Fruit fly (Drosophila melanogaster): Measurements from ENCODE around the gene CG15021.

CG15021 gene

DNA sequence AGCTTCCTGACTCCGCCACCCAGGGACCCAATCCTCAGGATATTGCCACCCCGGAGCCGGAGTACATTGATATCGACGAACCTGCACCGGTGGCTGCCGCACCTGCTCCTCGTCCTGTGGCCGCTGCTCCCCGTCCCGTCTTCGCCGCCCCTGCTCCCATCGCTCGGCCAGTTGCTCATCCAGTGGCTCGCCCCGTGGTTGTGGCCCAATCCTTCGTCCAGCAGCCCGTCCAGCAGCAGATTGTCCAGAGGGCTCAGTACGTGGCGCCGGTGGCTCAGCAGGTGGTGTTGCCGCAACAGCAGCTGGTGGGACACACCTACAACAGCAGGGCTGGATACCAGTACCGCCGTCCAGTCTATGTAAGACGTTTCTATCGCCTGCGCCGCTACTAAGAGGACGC, 10.7 kb downstream of the CG15021 start:
- TF ChIP-seq Med (GFP tag) (peak; percentile 74), CG11456 (GFP tag; IDR thresholded peaks at IDR 0.05) (0 out of 3 replicates have a peak, but pooled peaks have one; percentile 60), NC2α (GFP tag; optimal IDR thresholded peaks at IDR 0.05) (no peak), Ets65A (GFP tag) (peak; percentile 45), CG9727 (GFP tag; optimal IDR thresholded peaks at IDR 0.05) (no peak), CG16779 (GFP tag; IDR thresholded peaks at IDR 0.05) (0 out of 2 replicates have a peak, but pooled peaks have one; percentile 11), Dfd (GFP tag; optimal IDR thresholded peaks at IDR 0.05) (no peak), Ets97D (GFP tag; optimal IDR thresholded peaks at IDR 0.05) (no peak), jing (GFP tag; optimal IDR thresholded peaks at IDR 0.05) (no peak), Oli (tag; optimal IDR thresholded peaks at IDR 0.05) (no peak), CG7963 (GFP tag; IDR thresholded peaks at IDR 0.05; ENCODE audit: partially characterized antibody) (no peak), tio (GFP tag; optimal IDR thresholded peaks at IDR 0.05) (no peak), al (GFP tag; IDR thresholded peaks at IDR 0.05) (0 out of 2 replicates have a peak, but pooled peaks have one; percentile 11), Sox100B (GFP tag; optimal IDR thresholded peaks at IDR 0.05) (no peak), CG32532 (GFP tag; IDR thresholded peaks at IDR 0.05) (0 out of 2 replicates have a peak, but pooled peaks have one; percentile 30), CG10979 (tag; optimal IDR thresholded peaks at IDR 0.05) (no peak)

DNA sequence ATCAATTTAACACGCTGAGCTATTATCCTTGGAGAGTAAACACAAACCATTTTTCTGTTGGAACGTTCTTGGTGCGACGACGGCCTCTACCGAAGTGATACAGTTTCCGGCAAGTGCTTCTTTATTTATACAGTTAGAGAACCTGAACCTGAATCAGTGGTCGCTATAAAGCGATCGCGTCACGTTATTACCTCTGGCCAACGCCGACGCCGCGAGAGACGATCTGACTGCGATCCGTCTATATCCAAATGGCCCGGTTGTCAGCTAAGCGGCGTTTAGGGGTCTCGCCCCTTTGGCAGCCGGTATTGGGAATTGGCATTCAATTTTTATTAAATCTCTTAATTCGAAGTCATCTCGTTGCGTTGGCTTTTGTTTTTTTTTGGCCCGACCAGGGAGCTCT, 21.5 kb downstream of the CG15021 start, which contains the start of gene CG11345:
CG11345 (minus strand) TSS at position 101 of the 400 bp plus-strand sequence.
- no peak for TF ChIP-seq sqz (GFP tag; optimal IDR thresholded peaks at IDR 0.05)
- peak; percentile 9 for TF ChIP-seq sens (GFP tag)
- TF ChIP-seq CG13894 (tag; optimal IDR thresholded peaks at IDR 0.05), result peak; percentile 59

DNA sequence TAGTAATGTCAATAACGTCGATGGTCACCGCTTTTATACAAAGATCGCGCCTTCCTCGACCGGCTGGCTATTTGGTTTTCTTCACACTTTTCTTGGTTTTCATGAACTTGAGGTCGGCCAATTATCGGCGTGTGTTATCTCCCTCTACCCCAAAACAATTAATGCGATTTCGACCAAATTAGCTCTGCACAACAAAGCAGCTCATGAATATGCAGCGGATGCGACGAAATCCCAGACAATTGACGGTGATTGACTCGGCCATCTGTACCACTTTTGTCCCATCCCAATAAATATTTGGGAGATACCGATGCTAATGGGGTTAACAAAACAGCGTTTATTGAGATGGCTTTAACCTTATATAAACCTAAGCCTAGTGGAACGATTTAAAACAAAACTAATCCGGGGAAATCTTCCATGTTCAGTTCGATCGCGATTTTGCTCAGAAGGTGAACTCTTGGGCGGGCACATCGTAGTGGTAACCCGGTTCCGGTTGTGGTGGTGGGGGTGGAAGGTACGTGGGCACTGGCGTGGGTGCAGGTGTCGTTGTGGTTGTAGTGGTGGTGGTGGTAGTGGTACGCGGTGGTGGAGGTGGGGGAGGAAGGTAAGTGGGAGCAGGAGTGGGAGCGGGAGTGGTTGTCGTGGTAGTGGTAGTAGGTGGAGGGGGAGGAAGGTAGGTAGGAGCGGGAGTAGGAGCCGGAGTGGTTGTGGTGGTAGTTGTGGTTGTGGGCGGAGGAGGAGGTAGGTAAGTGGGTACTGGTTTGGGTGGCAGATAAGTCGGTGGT, 24.0 kb downstream of the CG15021 start, which contains the start of gene CG15022:
CG15022 (minus strand) TSS at position 11 of the 782 bp plus-strand sequence.
- TF ChIP-seq H15 (GFP tag; IDR thresholded peaks at IDR 0.05), result no peak
- 0 out of 2 replicates have a peak, but pooled peaks have one; percentile 11 for TF ChIP-seq CG17612 (GFP tag; IDR thresholded peaks at IDR 0.05)
- TF ChIP-seq CG3838 (GFP tag; optimal IDR thresholded peaks at IDR 0.05), result no peak
- TF ChIP-seq Awh (GFP tag; IDR thresholded peaks at IDR 0.05), result peak; percentile 87
- TF ChIP-seq zfh1 (GFP tag; IDR thresholded peaks at IDR 0.05), result no peak
- TF ChIP-seq Stat92E (GFP tag; optimal IDR thresholded peaks at IDR 0.05), result no peak
- no peak for TF ChIP-seq ham (GFP tag; IDR thresholded peaks at IDR 0.05)
- no peak for TF ChIP-seq tin (GFP tag; optimal IDR thresholded peaks at IDR 0.05)
- peak; percentile 49; the same call in 1 of the 2 replicates for TF ChIP-seq crol (GFP tag; IDR thresholded peaks at IDR 0.05)
- no peak for TF ChIP-seq CG17912 (GFP tag; optimal IDR thresholded peaks at IDR 0.05)
- TF ChIP-seq Atf6 (GFP tag; IDR thresholded peaks at IDR 0.05), result no peak
- TF ChIP-seq Hr78 (GFP tag; optimal IDR thresholded peaks at IDR 0.05), result peak in 1 of 2 experiments; percentile 34
- peak; percentile 79 for TF ChIP-seq vvl (GFP tag; IDR thresholded peaks at IDR 0.05)
- TF ChIP-seq BtbVII (GFP tag; optimal IDR thresholded peaks at IDR 0.05), result no peak
- TF ChIP-seq C15 (GFP tag; IDR thresholded peaks at IDR 0.05), result no peak
- 0 out of 3 replicates have a peak, but pooled peaks have one; percentile 12 for TF ChIP-seq CG11456 (GFP tag; IDR thresholded peaks at IDR 0.05)
- TF ChIP-seq sd (tag; optimal IDR thresholded peaks at IDR 0.05), result peak; percentile 38
- no peak for TF ChIP-seq Pdp1 (GFP tag; optimal IDR thresholded peaks at IDR 0.05)
- no peak for TF ChIP-seq Lpt (GFP tag; optimal IDR thresholded peaks at IDR 0.05)
- no peak for TF ChIP-seq Dfd (GFP tag; optimal IDR thresholded peaks at IDR 0.05)
- TF ChIP-seq Max (GFP tag; optimal IDR thresholded peaks at IDR 0.05), result no peak
- TF ChIP-seq CG30403 (GFP tag; optimal IDR thresholded peaks at IDR 0.05), result no peak
- peak; percentile 55 for TF ChIP-seq pros (GFP tag; optimal IDR thresholded peaks at IDR 0.05)
- TF ChIP-seq CG5180 (GFP tag; optimal IDR thresholded peaks at IDR 0.05), result no peak
- TF ChIP-seq CG12769 (tag; optimal IDR thresholded peaks at IDR 0.05), result peak; percentile 65
- no peak for TF ChIP-seq CG4424 (GFP tag; optimal IDR thresholded peaks at IDR 0.05)
- peak; percentile 21 for TF ChIP-seq abd-A (tag; optimal IDR thresholded peaks at IDR 0.05)
- TF ChIP-seq zf30C (GFP tag; optimal IDR thresholded peaks at IDR 0.05), result no peak
- no peak for TF ChIP-seq danr (GFP tag; IDR thresholded peaks at IDR 0.05)
- no peak for TF ChIP-seq ro (GFP tag; IDR thresholded peaks at IDR 0.05)
